Worm (Caenorhabditis elegans) whole organism, L2 larva: Measurements from ENCODE around the gene F13H6.5.
A peak's percentile ranks its signal among the peaks of the same experiment; 100 is the strongest.

Experiments used
- ZK546.5 ChIP-seq: sonication (generic microtip); optimal IDR thresholded peaks from 2 replicates; lab custom pipeline; 2017; ENCODE audit warnings: missing biosample characterization, missing genetic modification characterization
- aly-2 ChIP-seq: fragments of 150-350 bp; optimal IDR thresholded peaks from 2 replicates; lab custom pipeline; 2014; ENCODE audit warnings: missing biosample characterization, missing genetic modification characterization
- ama-1 ChIP-seq: fragments of 150-350 bp; optimal IDR thresholded peaks from 2 replicates; lab custom pipeline; 2018; ENCODE audit warnings: inconsistent platforms
- ceh-16 ChIP-seq: fragments of 150-350 bp; optimal IDR thresholded peaks from 2 replicates; lab custom pipeline; 2014; ENCODE audit warnings: missing biosample characterization, missing genetic modification characterization
- crh-2 ChIP-seq: sonication (generic microtip); optimal IDR thresholded peaks from 2 replicates; lab custom pipeline; 2017; ENCODE audit warnings: missing biosample characterization, missing genetic modification characterization
- dmd-4 ChIP-seq: sonication (generic microtip); optimal IDR thresholded peaks from 2 replicates; lab custom pipeline; 2017; ENCODE audit warnings: missing biosample characterization, missing genetic modification characterization
- elt-3 ChIP-seq: sonication (generic microtip); optimal IDR thresholded peaks from 2 replicates; lab custom pipeline; 2017; ENCODE audit warnings: missing biosample characterization, missing genetic modification characterization
- lin-39 ChIP-seq: fragments of 150-350 bp; optimal IDR thresholded peaks from 2 replicates; lab custom pipeline; 2014; ENCODE audit warnings: missing biosample characterization, missing genetic modification reagents, missing genetic modification characterization
- nhr-25 ChIP-seq: fragments of 150-350 bp; sonication (generic microtip); optimal IDR thresholded peaks from 3 replicates; lab custom pipeline; 2014; ENCODE audit warnings: missing biosample characterization, missing genetic modification characterization
- sem-4 ChIP-seq: fragments of 150-350 bp; optimal IDR thresholded peaks from 2 replicates; lab custom pipeline; 2014; ENCODE audit warnings: missing biosample characterization, missing genetic modification reagents, missing genetic modification characterization
- zag-1 ChIP-seq: fragments of 150-350 bp; optimal IDR thresholded peaks from 2 replicates; lab custom pipeline; 2014; ENCODE audit warnings: missing biosample characterization, missing genetic modification characterization
- ztf-11 ChIP-seq: sonication (generic microtip); optimal IDR thresholded peaks from 2 replicates; lab custom pipeline; 2017; ENCODE audit warnings: missing biosample characterization, missing genetic modification characterization
- ztf-4 ChIP-seq: fragments of 150-350 bp; optimal IDR thresholded peaks from 2 replicates; lab custom pipeline; 2014; ENCODE audit warnings: missing biosample characterization, missing genetic modification characterization

DNA sequence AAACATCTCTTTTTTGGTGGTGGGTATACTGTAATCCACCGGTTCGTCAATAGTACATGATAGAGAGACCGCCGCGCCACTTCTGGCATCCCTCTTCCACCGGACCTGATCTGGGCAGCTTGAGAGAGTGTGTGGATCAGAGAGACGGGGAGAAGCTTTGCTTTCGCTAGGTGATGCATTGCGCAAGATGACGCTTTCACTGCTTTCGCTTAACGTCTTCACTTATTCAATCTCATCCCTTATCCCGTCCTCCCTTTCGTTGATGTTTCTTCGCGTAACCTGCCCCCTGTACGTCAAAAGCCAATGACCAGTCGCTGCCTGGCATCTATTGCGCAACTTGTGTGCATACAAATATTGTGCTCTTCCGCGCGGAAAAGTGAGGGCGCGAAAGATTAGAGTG, 20.5 kb downstream of the F13H6.5 start:
- no peak for TF ChIP-seq crh-2 (tag; lab: Kevin White, UChicago)
- no peak for TF ChIP-seq elt-3 (tag; lab: Kevin White, UChicago)
- no peak for TF ChIP-seq ZK546.5 (tag; lab: Kevin White, UChicago)
- TF ChIP-seq ceh-16 (tag; lab: Kevin White, UChicago) = no peak
- TF ChIP-seq ztf-11 (tag; lab: Kevin White, UChicago) = no peak
- no peak for TF ChIP-seq dmd-4
- peak; percentile 52 for TF ChIP-seq nhr-25 (tag; lab: Kevin White, UChicago)
- no peak for TF ChIP-seq lin-39 (tag; lab: Kevin White, UChicago)
- TF ChIP-seq zag-1 (tag; lab: Kevin White, UChicago) = no peak
- TF ChIP-seq ama-1 (lab: Kevin White, UChicago) = no peak
- no peak for TF ChIP-seq aly-2 (tag; lab: Kevin White, UChicago)
- TF ChIP-seq ztf-4 (tag; lab: Kevin White, UChicago) = no peak
- peak; percentile 49 for TF ChIP-seq sem-4 (tag; lab: Kevin White, UChicago)
